Worm (Caenorhabditis elegans): ENCODE data around the gene ugt-60.

- TF ChIP-seq him-1 (tag; optimal IDR thresholded peaks at IDR 0.05) (no peak), W03F9.2 (tag; optimal IDR thresholded peaks at IDR 0.05) (no peak)
Observed at ce11 chrIII:9720191-9720590, 41.3 kb upstream of the ugt-60 start, which contains the start of gene ncx-7.

Data from whole organism, L4/young adult.